Worm (Caenorhabditis elegans) whole organism, early embryonic: ENCODE measurements around the gene wago-4.

Experiments
- B0310.2 ChIP-seq: sonication (generic microtip); optimal IDR thresholded peaks from 2 replicates; lab custom pipeline; 2016; ENCODE audit warnings: mild to moderate bottlenecking, missing genetic modification characterization, missing compliant biosample characterization
- F13C5.2 ChIP-seq: sonication (generic microtip); optimal IDR thresholded peaks from 2 replicates; lab custom pipeline; 2017; ENCODE audit warnings: mild to moderate bottlenecking, missing genetic modification characterization, inconsistent platforms, missing compliant biosample characterization
- aly-1 ChIP-seq: sonication (generic microtip); optimal IDR thresholded peaks from 2 replicates; lab custom pipeline; 2016; ENCODE audit warnings: missing genetic modification characterization, missing compliant biosample characterization
- ama-1 ChIP-seq: fragments of 150-350 bp; optimal IDR thresholded peaks from 2 replicates; lab custom pipeline; 2014
- ceh-13 ChIP-seq: fragments of 200-800 bp; sonication (Bioruptor generic); optimal IDR thresholded peaks from 2 replicates; lab custom pipeline; 2018; ENCODE audit warnings: mild to moderate bottlenecking, missing genetic modification characterization, missing compliant biosample characterization
- ceh-36 ChIP-seq: sonication (generic microtip); optimal IDR thresholded peaks from 2 replicates; lab custom pipeline; 2016; ENCODE audit warnings: missing genetic modification characterization, inconsistent platforms, missing compliant biosample characterization
- ets-7 ChIP-seq: sonication (generic microtip); optimal IDR thresholded peaks from 2 replicates; lab custom pipeline; 2016; ENCODE audit warnings: missing genotype, missing genetic modification characterization, missing compliant biosample characterization
- flt-1 ChIP-seq: fragments of 200-800 bp; sonication (Bioruptor generic); IDR thresholded peaks from 2 replicates; pipeline ENCODE4 v1.3.6; 2022; ENCODE audit warnings: missing genetic modification characterization, missing compliant biosample characterization
- hmbx-1 ChIP-seq: sonication (generic microtip); optimal IDR thresholded peaks from 2 replicates; lab custom pipeline; 2016; ENCODE audit warnings: mild to moderate bottlenecking, missing genetic modification characterization, missing compliant biosample characterization
- hmg-4 ChIP-seq: fragments of 200-800 bp; sonication (Bioruptor generic); optimal IDR thresholded peaks from 2 replicates; lab custom pipeline; 2018; ENCODE audit warnings: mild to moderate bottlenecking, missing genetic modification characterization, missing compliant biosample characterization
- hnd-1 ChIP-seq: sonication (generic microtip); optimal IDR thresholded peaks from 2 replicates; lab custom pipeline; 2016; ENCODE audit warnings: missing genetic modification characterization, missing compliant biosample characterization
- pes-1 ChIP-seq: fragments of 200-800 bp; sonication (Bioruptor generic); IDR thresholded peaks from 2 replicates; pipeline ENCODE4 v1.3.6; 2022; ENCODE audit warnings: missing genetic modification reagents, missing genetic modification characterization, missing compliant biosample characterization
- scrt-1 ChIP-seq: fragments of 200-800 bp; sonication (Bioruptor generic); IDR thresholded peaks from 2 replicates; pipeline ENCODE4 v1.3.6; 2022; ENCODE audit warnings: missing genetic modification characterization, missing compliant biosample characterization
- sea-1 ChIP-seq: fragments of 200-800 bp; sonication (Bioruptor generic); conservative IDR thresholded peaks from 2 replicates; pipeline ENCODE4 v1.3.6; 2022; ENCODE audit warnings: missing genetic modification characterization, missing compliant biosample characterization
- tbx-11 ChIP-seq: fragments of 200-800 bp; sonication (Bioruptor generic); IDR thresholded peaks from 2 replicates; pipeline ENCODE4 v1.3.6; 2022; ENCODE audit warnings: missing genetic modification characterization, missing compliant biosample characterization
- tbx-37 ChIP-seq: fragments of 200-800 bp; sonication (Bioruptor generic); conservative IDR thresholded peaks from 2 replicates; pipeline ENCODE4 v1.3.6; 2022; ENCODE audit warnings: missing genetic modification reagents, missing genetic modification characterization, missing compliant biosample characterization
- tra-4 ChIP-seq: sonication (generic microtip); optimal IDR thresholded peaks from 2 replicates; lab custom pipeline; 2017; ENCODE audit warnings: missing genetic modification characterization, missing compliant biosample characterization

The wago-4 gene

ce11 chrII:12907070-12907469, 12.3 kb upstream of the wago-4 start, which contains the start of gene nspb-11:
nspb-11 (plus strand) TSS chrII:12907370.
- no peak for TF ChIP-seq sea-1 (GFP tag; lab: Robert Waterston, UW)
- TF ChIP-seq B0310.2 (tag; lab: Kevin White, UChicago), result no peak

ce11 chrII:12908779-12909178, 10.6 kb upstream of the wago-4 start, which contains the start of gene ddn-2:
ddn-2 (plus strand) TSS chrII:12909079.
- no peak for TF ChIP-seq aly-1 (tag; lab: Kevin White, UChicago)
- TF ChIP-seq B0310.2 (tag; lab: Kevin White, UChicago), result no peak
- TF ChIP-seq tbx-37 (GFP tag; lab: Robert Waterston, UW), result no peak
- no peak for TF ChIP-seq ceh-36 (tag; lab: Kevin White, UChicago)
- no peak for TF ChIP-seq tra-4
- no peak for TF ChIP-seq ets-7 (tag; lab: Kevin White, UChicago)
- no peak for TF ChIP-seq scrt-1
- TF ChIP-seq hmg-4 (GFP tag; lab: Kevin White, UChicago), result no peak
- no peak for TF ChIP-seq hnd-1

ce11 chrII:12914514-12915075, 4.8 kb upstream of the wago-4 start, which contains the start of gene F35C5.12:
F35C5.12 (minus strand) TSS chrII:12914564.
- TF ChIP-seq flt-1 (no peak), hnd-1 (no peak), sea-1 (GFP tag; lab: Robert Waterston, UW) (no peak), B0310.2 (tag; lab: Kevin White, UChicago) (no peak)

ce11 chrII:12921478-12921877, 2.1 kb downstream of the wago-4 start:
- no peak for TF ChIP-seq ama-1
- TF ChIP-seq hmbx-1 (tag; lab: Kevin White, UChicago), result no peak
- TF ChIP-seq tra-4, result no peak
- no peak for TF ChIP-seq ets-7 (tag; lab: Kevin White, UChicago)
- no peak for TF ChIP-seq ceh-36 (tag; lab: Kevin White, UChicago)
- TF ChIP-seq hnd-1, result no peak
- no peak for TF ChIP-seq tbx-11
- TF ChIP-seq scrt-1, result no peak
- no peak for TF ChIP-seq aly-1 (tag; lab: Kevin White, UChicago)
- TF ChIP-seq sea-1 (GFP tag; lab: Robert Waterston, UW), result no peak
- no peak for TF ChIP-seq F13C5.2 (tag; lab: Kevin White, UChicago)
- no peak for TF ChIP-seq ceh-13 (GFP tag; lab: Kevin White, UChicago)
- TF ChIP-seq tbx-37 (GFP tag; lab: Robert Waterston, UW), result no peak
- TF ChIP-seq B0310.2 (tag; lab: Kevin White, UChicago), result no peak
- TF ChIP-seq flt-1, result no peak
- TF ChIP-seq pes-1, result no peak
- TF ChIP-seq hmg-4 (GFP tag; lab: Kevin White, UChicago), result no peak

ce11 chrII:12923225-12923624, 3.9 kb downstream of the wago-4 start:
- no peak for TF ChIP-seq tbx-37 (GFP tag; lab: Robert Waterston, UW)
- TF ChIP-seq pes-1, result no peak
- TF ChIP-seq ceh-13 (GFP tag; lab: Kevin White, UChicago), result no peak
- no peak for TF ChIP-seq aly-1 (tag; lab: Kevin White, UChicago)
- no peak for TF ChIP-seq hnd-1
- TF ChIP-seq scrt-1, result no peak
- no peak for TF ChIP-seq tra-4
- no peak for TF ChIP-seq tbx-11
- TF ChIP-seq ets-7 (tag; lab: Kevin White, UChicago), result no peak
- TF ChIP-seq ama-1, result no peak
- TF ChIP-seq F13C5.2 (tag; lab: Kevin White, UChicago), result no peak
- TF ChIP-seq B0310.2 (tag; lab: Kevin White, UChicago), result no peak
- TF ChIP-seq flt-1, result no peak
- TF ChIP-seq ceh-36 (tag; lab: Kevin White, UChicago), result no peak

ce11 chrII:12925551-12925950, 6.2 kb downstream of the wago-4 start, which contains the start of gene F58G1.8:
F58G1.8 (minus strand) TSS chrII:12925651.
- TF ChIP-seq F13C5.2 (tag; lab: Kevin White, UChicago), result no peak
- TF ChIP-seq hmbx-1 (tag; lab: Kevin White, UChicago), result no peak
- TF ChIP-seq scrt-1, result no peak
- TF ChIP-seq flt-1, result no peak
- TF ChIP-seq hnd-1, result no peak
- TF ChIP-seq ama-1, result no peak
- no peak for TF ChIP-seq hmg-4 (GFP tag; lab: Kevin White, UChicago)
- no peak for TF ChIP-seq tbx-37 (GFP tag; lab: Robert Waterston, UW)
- no peak for TF ChIP-seq B0310.2 (tag; lab: Kevin White, UChicago)
- no peak for TF ChIP-seq pes-1
- no peak for TF ChIP-seq ets-7 (tag; lab: Kevin White, UChicago)
- no peak for TF ChIP-seq sea-1 (GFP tag; lab: Robert Waterston, UW)
- TF ChIP-seq tra-4, result no peak
- TF ChIP-seq ceh-13 (GFP tag; lab: Kevin White, UChicago), result no peak
- TF ChIP-seq ceh-36 (tag; lab: Kevin White, UChicago), result no peak
- no peak for TF ChIP-seq tbx-11
- TF ChIP-seq aly-1 (tag; lab: Kevin White, UChicago), result no peak

ce11 chrII:12928241-12928640, 8.9 kb downstream of the wago-4 start, which contains the start of gene F58G1.3:
F58G1.3 (minus strand) TSS chrII:12928341.
- no peak for TF ChIP-seq sea-1 (GFP tag; lab: Robert Waterston, UW)
- TF ChIP-seq ceh-13 (GFP tag; lab: Kevin White, UChicago), result no peak
- no peak for TF ChIP-seq B0310.2 (tag; lab: Kevin White, UChicago)
- TF ChIP-seq ama-1, result no peak
- no peak for TF ChIP-seq tra-4
- TF ChIP-seq hnd-1, result no peak
- TF ChIP-seq ets-7 (tag; lab: Kevin White, UChicago), result no peak
- no peak for TF ChIP-seq hmbx-1 (tag; lab: Kevin White, UChicago)
- no peak for TF ChIP-seq aly-1 (tag; lab: Kevin White, UChicago)
- TF ChIP-seq tbx-11, result no peak
- TF ChIP-seq ceh-36 (tag; lab: Kevin White, UChicago), result no peak
- no peak for TF ChIP-seq tbx-37 (GFP tag; lab: Robert Waterston, UW)
- TF ChIP-seq pes-1, result no peak
- no peak for TF ChIP-seq hmg-4 (GFP tag; lab: Kevin White, UChicago)
- no peak for TF ChIP-seq scrt-1
